Worm (Caenorhabditis elegans) whole organism, L2 larva: ENCODE results near the gene Y66A7A.7.
A peak's percentile ranks its signal among the peaks of the same experiment; 100 is the strongest.

ENCODE experiments used
- F13H6.1 ChIP-seq: sonication (generic microtip); optimal IDR thresholded peaks from 2 replicates; lab custom pipeline; 2016; ENCODE audit warnings: missing genetic modification characterization, missing compliant biosample characterization
- R02D3.7 ChIP-seq: fragments of 150-350 bp; optimal IDR thresholded peaks from 2 replicates; lab custom pipeline; 2014; ENCODE audit warnings: missing biosample characterization, missing genetic modification characterization
- Y55F3AM.14 ChIP-seq: fragments of 200-800 bp; sonication (Bioruptor generic); optimal IDR thresholded peaks from 2 replicates; lab custom pipeline; 2018; ENCODE audit warnings: mild to moderate bottlenecking, missing genetic modification characterization, missing compliant biosample characterization
- alr-1 ChIP-seq: fragments of 150-350 bp; optimal IDR thresholded peaks from 2 replicates; lab custom pipeline; 2014; ENCODE audit warnings: missing biosample characterization, missing genetic modification characterization
- aly-2 ChIP-seq: fragments of 150-350 bp; optimal IDR thresholded peaks from 2 replicates; lab custom pipeline; 2014; ENCODE audit warnings: missing biosample characterization, missing genetic modification characterization
- ama-1 ChIP-seq: fragments of 150-350 bp; optimal IDR thresholded peaks from 2 replicates; lab custom pipeline; 2018; ENCODE audit warnings: inconsistent platforms
- blmp-1 ChIP-seq: sonication (generic microtip); optimal IDR thresholded peaks from 2 replicates; lab custom pipeline; 2017; ENCODE audit warnings: missing genetic modification characterization, mild to moderate bottlenecking, missing compliant biosample characterization, antibody characterized with exemption, moderate library complexity; ENCODE audit not compliant: insufficient read depth
- ceh-16 ChIP-seq: fragments of 150-350 bp; optimal IDR thresholded peaks from 2 replicates; lab custom pipeline; 2014; ENCODE audit warnings: missing biosample characterization, missing genetic modification characterization
- ceh-82 ChIP-seq: fragments of 150-350 bp; optimal IDR thresholded peaks from 2 replicates; lab custom pipeline; 2014; ENCODE audit warnings: missing biosample characterization, missing genetic modification characterization
- crh-2 ChIP-seq: sonication (generic microtip); optimal IDR thresholded peaks from 2 replicates; lab custom pipeline; 2017; ENCODE audit warnings: missing biosample characterization, missing genetic modification characterization
- dmd-4 ChIP-seq: sonication (generic microtip); optimal IDR thresholded peaks from 2 replicates; lab custom pipeline; 2017; ENCODE audit warnings: missing biosample characterization, missing genetic modification characterization
- egl-27 ChIP-seq: sonication (generic microtip); optimal IDR thresholded peaks from 3 replicates; lab custom pipeline; 2017; ENCODE audit warnings: missing biosample characterization, missing genetic modification reagents, missing genetic modification characterization
- elt-1 ChIP-seq: fragments of 150-350 bp; optimal IDR thresholded peaks from 2 replicates; lab custom pipeline; 2014; ENCODE audit warnings: missing biosample characterization, missing genetic modification characterization
- fos-1 ChIP-seq: fragments of 150-350 bp; optimal IDR thresholded peaks from 2 replicates; lab custom pipeline; 2014; ENCODE audit warnings: missing biosample characterization, missing genetic modification characterization
- gmeb-1 ChIP-seq: fragments of 150-350 bp; optimal IDR thresholded peaks from 2 replicates; lab custom pipeline; 2014; ENCODE audit warnings: missing biosample characterization, missing genetic modification characterization
- lin-11 ChIP-seq: fragments of 150-350 bp; sonication (generic microtip); optimal IDR thresholded peaks from 2 replicates; lab custom pipeline; 2014; ENCODE audit warnings: missing biosample characterization, missing genetic modification characterization, inconsistent platforms, mixed read lengths
- lin-13 ChIP-seq: fragments of 150-350 bp; optimal IDR thresholded peaks from 2 replicates; lab custom pipeline; 2014; ENCODE audit warnings: missing biosample characterization, missing genetic modification reagents, missing genetic modification characterization
- lin-39 ChIP-seq: fragments of 150-350 bp; optimal IDR thresholded peaks from 2 replicates; lab custom pipeline; 2014; ENCODE audit warnings: missing biosample characterization, missing genetic modification reagents, missing genetic modification characterization
- lsy-2 ChIP-seq, 2 experiments: fragments of 150-350 bp in 1 of 2; sonication (generic microtip) in 1 of 2; optimal IDR thresholded peaks; 2 replicates each; lab custom pipeline; 2014 to 2017; ENCODE audit warnings: missing biosample characterization in 2 of 2, missing genetic modification characterization in 2 of 2
- mbf-1 ChIP-seq: sonication (generic microtip); optimal IDR thresholded peaks from 2 replicates; lab custom pipeline; 2017; ENCODE audit warnings: missing biosample characterization, missing genetic modification characterization
- mdl-1 ChIP-seq, 2 experiments: fragments of 150-350 bp in 1 of 2; sonication (generic microtip) in 1 of 2; optimal IDR thresholded peaks; 2 replicates each; lab custom pipeline; 2017; ENCODE audit warnings: missing biosample characterization in 2 of 2, missing genetic modification characterization in 2 of 2
- nhr-10 ChIP-seq: sonication (generic microtip); optimal IDR thresholded peaks from 2 replicates; lab custom pipeline; 2017; ENCODE audit warnings: missing biosample characterization, missing genetic modification characterization
- nhr-11 ChIP-seq: fragments of 150-350 bp; optimal IDR thresholded peaks from 2 replicates; lab custom pipeline; 2014; ENCODE audit warnings: missing biosample characterization, missing genetic modification characterization
- nhr-21 ChIP-seq: fragments of 150-350 bp; optimal IDR thresholded peaks from 2 replicates; lab custom pipeline; 2014; ENCODE audit warnings: missing biosample characterization, missing genetic modification characterization
- nhr-237 ChIP-seq: fragments of 150-350 bp; optimal IDR thresholded peaks from 2 replicates; lab custom pipeline; 2014; ENCODE audit warnings: missing biosample characterization, missing genetic modification characterization
- nhr-25 ChIP-seq: fragments of 150-350 bp; sonication (generic microtip); optimal IDR thresholded peaks from 3 replicates; lab custom pipeline; 2014; ENCODE audit warnings: missing biosample characterization, missing genetic modification characterization
- nhr-6 ChIP-seq: fragments of 150-350 bp; optimal IDR thresholded peaks from 2 replicates; lab custom pipeline; 2014; ENCODE audit warnings: missing biosample characterization, missing genetic modification characterization
- nhr-77 ChIP-seq: fragments of 150-350 bp; optimal IDR thresholded peaks from 2 replicates; lab custom pipeline; 2014; ENCODE audit warnings: missing biosample characterization, missing genetic modification characterization
- peb-1 ChIP-seq: fragments of 150-350 bp; optimal IDR thresholded peaks from 2 replicates; lab custom pipeline; 2014; ENCODE audit warnings: missing biosample characterization, missing genetic modification characterization
- sma-9 ChIP-seq, 2 experiments: fragments of 150-350 bp in 1 of 2; sonication (generic microtip) in 1 of 2; optimal IDR thresholded peaks; 2 replicates each; lab custom pipeline; 2014 to 2016; ENCODE audit warnings: missing genetic modification characterization in 2 of 2, mild to moderate bottlenecking in 1 of 2, missing biosample characterization in 1 of 2, missing compliant biosample characterization in 1 of 2, missing genetic modification reagents in 1 of 2, moderate library complexity in 1 of 2
- snpc-4 ChIP-seq: fragments of 150-350 bp; optimal IDR thresholded peaks from 2 replicates; lab custom pipeline; 2014; ENCODE audit warnings: missing biosample characterization, missing genetic modification characterization
- unc-39 ChIP-seq: fragments of 150-350 bp; optimal IDR thresholded peaks from 2 replicates; lab custom pipeline; 2014; ENCODE audit warnings: missing biosample characterization, missing genetic modification characterization
- unc-55 ChIP-seq: fragments of 150-350 bp; sonication (generic microtip); optimal IDR thresholded peaks from 3 replicates; lab custom pipeline; 2014; ENCODE audit warnings: missing biosample characterization, missing genetic modification reagents, missing genetic modification characterization
- unc-62 ChIP-seq: fragments of 150-350 bp; optimal IDR thresholded peaks from 2 replicates; lab custom pipeline; 2014; ENCODE audit warnings: missing biosample characterization, missing genetic modification reagents, missing genetic modification characterization
- ztf-1 ChIP-seq: fragments of 200-800 bp; sonication (Bioruptor generic); conservative IDR thresholded peaks from 2 replicates; pipeline ENCODE4 v1.3.6; 2022; ENCODE audit warnings: missing genetic modification characterization, missing compliant biosample characterization

The Y66A7A.7 gene

ce11 chrIII:11635000-11635399 is 5.7 kb upstream of the Y66A7A.7 start:
- no peak for TF ChIP-seq alr-1 (tag; lab: Kevin White, UChicago)
- no peak for TF ChIP-seq elt-1 (tag; lab: Kevin White, UChicago)
- TF ChIP-seq lsy-2 (tag; optimal IDR thresholded peaks at IDR 0.05; lab: Kevin White, UChicago): no peak
- no peak for TF ChIP-seq unc-55 (GFP tag; lab: Kevin White, UChicago)
- TF ChIP-seq fos-1 (tag; lab: Kevin White, UChicago): no peak
- TF ChIP-seq mbf-1 (tag; lab: Kevin White, UChicago): no peak
- TF ChIP-seq crh-2: no peak
- no peak for TF ChIP-seq gmeb-1 (tag; lab: Kevin White, UChicago)
- no peak for TF ChIP-seq F13H6.1
- no peak for TF ChIP-seq R02D3.7 (tag; lab: Kevin White, UChicago)
- no peak for TF ChIP-seq aly-2 (tag; lab: Kevin White, UChicago)
- TF ChIP-seq sma-9 (GFP tag; optimal IDR thresholded peaks at IDR 0.05; lab: Kevin White, UChicago): no peak
- no peak for TF ChIP-seq sma-9 (tag; optimal IDR thresholded peaks at IDR 0.05; lab: Kevin White, UChicago)
- no peak for TF ChIP-seq peb-1 (tag; lab: Kevin White, UChicago)
- no peak for TF ChIP-seq mdl-1 (tag; optimal IDR thresholded peaks at IDR 0.05; lab: Kevin White, UChicago)
- no peak for TF ChIP-seq egl-27 (tag; lab: Kevin White, UChicago)
- no peak for TF ChIP-seq blmp-1
- no peak for TF ChIP-seq nhr-77
- TF ChIP-seq ama-1: no peak
- TF ChIP-seq Y55F3AM.14 (GFP tag; lab: Kevin White, UChicago): no peak

DNA sequence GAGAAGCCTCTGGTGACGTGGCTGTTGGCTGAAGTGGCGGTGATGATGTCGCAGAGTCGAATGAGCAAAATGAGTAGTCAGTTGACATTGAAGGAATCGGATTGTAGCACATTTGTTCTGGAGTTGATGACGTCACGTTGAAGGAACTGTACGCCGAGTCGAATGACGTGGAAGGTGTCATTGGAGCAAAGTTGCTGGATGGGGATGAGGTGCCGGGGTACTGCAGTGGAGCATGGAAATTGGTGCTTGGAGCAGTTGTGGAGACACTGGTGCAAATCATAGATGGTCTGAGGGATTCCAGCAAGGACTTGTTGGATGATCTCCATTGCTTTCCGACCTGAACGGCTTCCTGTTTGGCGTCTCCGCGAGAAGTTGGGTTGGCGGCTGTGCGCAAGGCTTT is 4.2 kb upstream of the Y66A7A.7 start:
- TF ChIP-seq dmd-4 (tag; lab: Kevin White, UChicago) (no peak), lin-11 (tag; lab: Kevin White, UChicago) (no peak), ceh-82 (tag; lab: Kevin White, UChicago) (no peak), peb-1 (tag; lab: Kevin White, UChicago) (no peak), ceh-16 (tag; lab: Kevin White, UChicago) (no peak), snpc-4 (tag; lab: Kevin White, UChicago) (no peak), lin-39 (tag; lab: Kevin White, UChicago) (no peak), nhr-6 (tag; lab: Kevin White, UChicago) (no peak), unc-55 (GFP tag; lab: Kevin White, UChicago) (no peak), nhr-237 (tag; lab: Kevin White, UChicago) (no peak)

ce11 chrIII:11632376-11632775 is 3.1 kb upstream of the Y66A7A.7 start:
- TF ChIP-seq ztf-1: no peak
- no peak for TF ChIP-seq unc-62 (GFP tag; lab: Kevin White, UChicago)

DNA sequence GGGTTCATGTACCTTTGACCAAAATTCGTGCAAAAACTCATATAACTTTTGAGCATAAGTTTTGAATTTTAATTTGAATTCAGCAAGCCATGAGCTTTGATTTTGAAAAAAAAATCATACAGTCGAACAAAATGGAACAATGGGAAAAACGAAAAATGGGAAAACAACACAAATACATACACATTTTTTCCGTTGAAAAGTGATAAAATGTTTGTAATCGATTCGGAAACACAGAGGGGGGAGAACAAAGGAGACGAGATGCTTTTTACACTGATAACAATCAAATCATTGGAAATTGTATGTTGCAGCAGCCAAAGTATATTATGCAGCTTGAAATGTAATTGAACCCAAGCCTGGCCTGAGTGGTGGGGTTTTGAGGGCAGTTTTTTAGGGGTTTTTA is 1.9 kb upstream of the Y66A7A.7 start:
- TF ChIP-seq fos-1 (tag; lab: Kevin White, UChicago) (peak; percentile 26), nhr-11 (tag; lab: Kevin White, UChicago) (no peak)
- TF ChIP-seq, all 48 proteins: peak for 1

DNA sequence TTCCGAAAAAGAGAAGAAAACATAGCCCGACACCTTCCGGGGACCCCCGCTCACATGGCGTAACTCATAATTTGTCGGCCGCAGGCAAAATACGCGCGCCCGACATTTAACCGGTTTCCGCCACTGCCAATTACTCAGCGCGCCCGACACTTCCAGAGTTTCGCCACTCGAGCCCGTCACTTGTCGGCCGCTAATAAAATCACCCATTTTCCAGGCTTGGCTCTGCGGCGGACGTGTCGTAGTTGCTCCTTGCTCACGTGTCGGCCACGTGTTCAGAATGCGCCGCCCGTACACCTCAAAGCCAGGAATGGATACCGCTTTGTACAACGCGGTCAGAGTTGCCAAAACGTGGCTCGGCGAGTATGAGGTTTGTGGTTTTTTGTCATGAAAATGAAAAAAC is 1.6 kb downstream of the Y66A7A.7 start:
- no peak for TF ChIP-seq nhr-10 (tag; lab: Kevin White, UChicago)
- no peak for TF ChIP-seq unc-39 (tag; lab: Kevin White, UChicago)
- TF ChIP-seq lin-39 (tag; lab: Kevin White, UChicago): no peak
- TF ChIP-seq mdl-1 (tag; optimal IDR thresholded peaks at IDR 0.05; lab: Kevin White, UChicago): no peak
- TF ChIP-seq lsy-2 (tag; optimal IDR thresholded peaks at IDR 0.05; lab: Kevin White, UChicago): no peak
- TF ChIP-seq blmp-1: no peak
- no peak for TF ChIP-seq ztf-1
- no peak for TF ChIP-seq nhr-25 (tag; lab: Kevin White, UChicago)
- TF ChIP-seq dmd-4 (tag; lab: Kevin White, UChicago): no peak
- no peak for TF ChIP-seq unc-62 (GFP tag; lab: Kevin White, UChicago)
- no peak for TF ChIP-seq nhr-6 (tag; lab: Kevin White, UChicago)
- TF ChIP-seq lin-13: no peak
- no peak for TF ChIP-seq sma-9 (GFP tag; optimal IDR thresholded peaks at IDR 0.05; lab: Kevin White, UChicago)
- no peak for TF ChIP-seq sma-9 (tag; optimal IDR thresholded peaks at IDR 0.05; lab: Kevin White, UChicago)
- TF ChIP-seq peb-1 (tag; lab: Kevin White, UChicago): no peak
- TF ChIP-seq alr-1 (tag; lab: Kevin White, UChicago): no peak
- TF ChIP-seq nhr-21 (tag; lab: Kevin White, UChicago): no peak
